Fruit fly (Drosophila melanogaster) whole organism: ENCODE measurements around the gene Kdm2.
A peak's percentile ranks its signal among the peaks of the same experiment; 100 is the strongest.

Experiments used
- CG8478 ChIP-seq: fragments of >200 bp; optimal IDR thresholded peaks from 2 replicates; lab custom pipeline; 2018; ENCODE audit warnings: inconsistent platforms
- Dll ChIP-seq: fragments of >200 bp; optimal IDR thresholded peaks from 2 replicates; lab custom pipeline; 2017
- EcR ChIP-seq, 2 experiments: fragments of >200 bp; optimal IDR thresholded peaks; 2 replicates each; lab custom pipeline; 2017; ENCODE audit warnings: missing biosample characterization in 2 of 2, missing genetic modification characterization in 2 of 2, missing genetic modification reagents in 2 of 2
- pan ChIP-seq: fragments of >200 bp; optimal IDR thresholded peaks from 2 replicates; lab custom pipeline; 2017
- psq ChIP-seq: fragments of >200 bp; optimal IDR thresholded peaks from 2 replicates; lab custom pipeline; 2017
- usp ChIP-seq: fragments of >200 bp; optimal IDR thresholded peaks from 2 replicates; lab custom pipeline; 2017; ENCODE audit warnings: missing biosample characterization, missing genetic modification characterization, mixed read lengths

Kdm2 gene

DNA sequence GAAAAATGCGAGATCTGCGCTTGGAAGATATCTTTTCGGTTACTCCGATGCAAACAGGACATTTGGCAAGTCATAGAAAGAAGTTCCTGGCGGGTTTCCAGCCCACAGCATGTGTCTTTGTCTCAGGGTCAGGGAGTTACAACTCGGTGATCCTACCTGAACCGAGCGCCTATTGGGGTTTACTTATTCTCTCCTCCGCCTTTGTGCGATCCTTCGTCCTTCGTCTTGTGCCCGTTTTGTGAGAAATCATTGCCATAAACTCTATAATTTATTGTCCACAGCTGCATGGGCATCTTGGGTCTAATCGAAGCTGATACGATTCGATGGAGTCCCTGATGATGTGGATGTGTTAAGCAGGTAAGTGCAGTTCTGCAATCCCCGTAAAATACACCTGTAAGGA lies 14.3 kb upstream of the Kdm2 start:
- TF ChIP-seq pan (lab: Kevin White, UChicago) (no peak), psq (no peak), CG8478 (lab: Kevin White, UChicago) (no peak), usp (GFP tag; lab: Kevin White, UChicago) (no peak), Dll (no peak), EcR (GFP tag; optimal IDR thresholded peaks at IDR 0.05; lab: Kevin White, UChicago) (no peak)

DNA sequence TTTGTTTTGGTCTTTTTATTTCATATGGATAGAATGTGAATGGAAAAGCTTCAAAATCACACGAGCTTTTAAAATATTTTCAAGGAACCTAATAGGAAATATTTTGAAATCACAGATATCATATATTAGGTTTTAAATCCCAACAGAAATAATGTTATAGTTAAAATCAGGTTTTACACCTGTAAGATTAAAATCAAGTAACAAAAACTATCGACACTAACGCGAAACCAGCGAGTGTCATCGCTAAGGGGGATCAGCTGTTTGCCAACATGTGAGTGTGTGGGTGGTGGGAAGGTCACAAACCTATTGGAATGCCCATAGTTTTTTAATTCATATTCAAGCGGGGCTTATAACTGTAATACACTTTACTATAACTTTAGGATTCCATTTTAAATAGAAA lies 13.6 kb upstream of the Kdm2 start, which contains the start of gene hyx:
TSS of gene hyx (plus strand) at position 109 of the 400 bp plus-strand sequence.
- TF ChIP-seq psq (no peak), Dll (no peak), usp (GFP tag; lab: Kevin White, UChicago) (no peak), CG8478 (lab: Kevin White, UChicago) (no peak), EcR (GFP tag; optimal IDR thresholded peaks at IDR 0.05; lab: Kevin White, UChicago) (no peak), pan (lab: Kevin White, UChicago) (no peak)

DNA sequence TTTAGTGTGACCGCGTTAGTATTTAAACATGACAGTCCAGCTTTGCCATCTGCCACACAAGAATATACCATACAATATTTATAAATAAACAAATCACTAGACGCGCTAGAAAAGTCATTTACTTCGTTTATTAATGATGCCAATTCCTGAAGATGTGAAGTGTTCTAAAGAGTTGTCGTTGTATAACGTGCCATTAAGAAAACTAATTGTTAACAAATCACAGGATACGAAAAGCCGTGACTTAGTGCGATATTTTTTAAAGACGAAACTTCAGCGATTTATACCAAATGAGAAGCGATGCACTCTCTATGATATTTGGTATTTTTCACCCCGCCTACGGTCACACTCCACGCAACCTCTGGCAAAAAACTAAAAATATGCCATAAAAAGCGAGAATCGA lies 12.8 kb upstream of the Kdm2 start, which contains the start of gene neur:
TSS of gene neur (minus strand) at position 24 of the 400 bp plus-strand sequence.
- no peak for TF ChIP-seq pan (lab: Kevin White, UChicago)
- TF ChIP-seq Dll = no peak
- no peak for TF ChIP-seq EcR (GFP tag; optimal IDR thresholded peaks at IDR 0.05; lab: Kevin White, UChicago)
- TF ChIP-seq CG8478 (lab: Kevin White, UChicago) = no peak
- no peak for TF ChIP-seq psq
- no peak for TF ChIP-seq usp (GFP tag; lab: Kevin White, UChicago)

DNA sequence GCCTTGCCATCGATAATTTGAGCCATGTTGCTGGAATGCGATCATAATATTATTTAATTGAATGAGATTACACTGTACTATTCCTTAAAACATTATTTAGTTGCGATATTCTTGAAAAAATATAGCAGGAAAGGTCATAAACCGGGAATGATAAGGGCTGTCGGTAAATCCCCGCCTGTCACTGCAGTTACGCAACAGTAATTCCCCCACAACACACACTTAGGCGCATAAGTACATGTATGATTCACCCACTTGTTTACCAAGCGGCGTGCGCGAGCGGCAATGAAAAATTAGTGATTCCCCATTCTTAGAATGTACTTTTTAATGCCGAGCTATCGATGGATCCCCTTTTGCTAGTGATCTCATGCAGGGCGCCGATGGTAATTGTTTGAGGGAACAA lies 8.7 kb upstream of the Kdm2 start:
- TF ChIP-seq usp (GFP tag; lab: Kevin White, UChicago) (no peak), pan (lab: Kevin White, UChicago) (no peak), psq (no peak), Dll (no peak), CG8478 (lab: Kevin White, UChicago) (no peak), EcR (GFP tag; optimal IDR thresholded peaks at IDR 0.05; lab: Kevin White, UChicago) (no peak)

DNA sequence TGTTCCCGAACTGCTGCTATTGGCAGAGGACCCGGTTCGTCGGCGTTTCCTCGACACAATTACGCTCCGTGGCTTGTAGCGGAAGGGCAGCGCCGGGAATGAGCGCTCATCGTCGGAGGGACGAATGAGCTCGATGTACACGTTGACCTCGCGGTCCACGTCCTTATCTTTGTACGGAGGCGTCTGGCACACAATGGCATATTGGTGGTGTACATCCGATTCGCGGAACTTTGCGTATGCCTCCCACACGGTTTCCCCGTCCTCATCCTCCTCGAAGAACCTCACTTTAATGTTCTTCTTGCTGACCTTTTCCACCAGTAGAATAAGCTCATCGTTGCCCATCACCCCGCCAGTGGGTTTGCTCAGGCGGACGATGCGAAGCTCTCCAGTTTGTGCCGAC lies 6.6 kb upstream of the Kdm2 start:
- TF ChIP-seq CG8478 (lab: Kevin White, UChicago) = no peak
- no peak for TF ChIP-seq pan (lab: Kevin White, UChicago)
- no peak for TF ChIP-seq usp (GFP tag; lab: Kevin White, UChicago)

DNA sequence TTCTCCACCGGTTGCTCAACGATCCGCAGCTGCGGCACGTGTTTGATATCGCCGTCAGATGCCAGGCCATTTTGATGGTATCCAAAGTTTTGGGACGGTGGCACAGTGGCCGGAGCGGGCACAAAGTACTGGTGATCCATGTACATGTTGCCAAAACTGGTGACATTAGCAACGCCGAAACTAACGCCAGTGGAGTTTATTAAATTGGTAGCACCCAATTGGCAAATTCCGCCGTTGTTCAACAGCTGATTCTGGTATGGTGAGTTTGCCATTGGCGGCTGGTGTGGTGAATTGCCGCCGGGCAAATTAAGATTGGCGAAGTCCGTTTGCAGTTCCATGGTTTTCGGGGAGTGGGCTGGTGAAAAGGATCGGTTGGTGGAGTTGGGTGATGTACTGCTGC lies 5.3 kb upstream of the Kdm2 start:
- TF ChIP-seq psq (no peak), pan (lab: Kevin White, UChicago) (no peak), usp (GFP tag; lab: Kevin White, UChicago) (no peak), Dll (no peak), CG8478 (lab: Kevin White, UChicago) (no peak), EcR (GFP tag; optimal IDR thresholded peaks at IDR 0.05; lab: Kevin White, UChicago) (no peak)

DNA sequence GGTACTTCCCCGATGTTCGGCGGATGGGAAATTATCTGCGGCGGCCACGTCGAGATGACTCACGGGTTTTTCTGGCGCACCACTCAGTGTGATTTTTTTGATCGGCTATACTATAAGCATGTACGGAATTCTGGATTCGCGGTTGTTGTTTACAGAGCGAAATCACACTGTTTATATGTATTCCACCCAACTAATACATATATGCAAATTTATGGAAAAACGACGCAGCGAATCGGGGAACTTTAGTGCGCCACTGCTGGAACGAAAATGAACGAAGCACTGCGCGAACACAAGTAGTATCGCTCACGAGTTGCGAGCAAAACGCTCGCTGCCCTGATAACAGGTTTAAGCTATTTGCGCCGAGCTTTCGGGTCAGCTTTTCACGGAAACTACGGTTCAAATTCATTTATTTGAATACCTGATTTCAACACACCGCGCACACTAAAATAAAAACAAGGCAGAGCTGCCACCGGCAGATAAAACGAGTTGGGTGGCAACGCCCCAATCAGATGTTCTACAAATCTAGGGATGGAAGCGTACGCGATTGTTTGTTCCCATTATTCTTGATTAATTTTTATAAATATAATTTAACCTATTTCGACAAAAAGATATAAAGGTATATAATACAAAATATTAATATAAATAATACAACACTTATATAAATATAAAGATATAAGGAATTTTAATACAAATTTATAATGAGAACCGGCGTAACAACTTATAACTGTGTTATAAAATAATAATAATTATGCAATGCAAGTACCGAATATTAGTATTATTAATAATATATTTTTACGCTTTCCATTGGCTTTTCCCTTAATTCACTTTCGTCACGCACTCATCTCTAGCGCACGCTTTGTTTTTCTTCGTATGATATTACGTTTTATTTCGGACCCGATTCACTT lies 4.5 kb upstream of the Kdm2 start, which contains the start of gene Rel:
TSS of gene Rel (minus strand) at position 417 of the 905 bp plus-strand sequence.
- TF ChIP-seq psq (no peak), EcR (GFP tag; optimal IDR thresholded peaks at IDR 0.05; lab: Kevin White, UChicago) (no peak), usp (GFP tag; lab: Kevin White, UChicago) (no peak), CG8478 (lab: Kevin White, UChicago) (no peak), Dll (no peak), pan (lab: Kevin White, UChicago) (no peak)

DNA sequence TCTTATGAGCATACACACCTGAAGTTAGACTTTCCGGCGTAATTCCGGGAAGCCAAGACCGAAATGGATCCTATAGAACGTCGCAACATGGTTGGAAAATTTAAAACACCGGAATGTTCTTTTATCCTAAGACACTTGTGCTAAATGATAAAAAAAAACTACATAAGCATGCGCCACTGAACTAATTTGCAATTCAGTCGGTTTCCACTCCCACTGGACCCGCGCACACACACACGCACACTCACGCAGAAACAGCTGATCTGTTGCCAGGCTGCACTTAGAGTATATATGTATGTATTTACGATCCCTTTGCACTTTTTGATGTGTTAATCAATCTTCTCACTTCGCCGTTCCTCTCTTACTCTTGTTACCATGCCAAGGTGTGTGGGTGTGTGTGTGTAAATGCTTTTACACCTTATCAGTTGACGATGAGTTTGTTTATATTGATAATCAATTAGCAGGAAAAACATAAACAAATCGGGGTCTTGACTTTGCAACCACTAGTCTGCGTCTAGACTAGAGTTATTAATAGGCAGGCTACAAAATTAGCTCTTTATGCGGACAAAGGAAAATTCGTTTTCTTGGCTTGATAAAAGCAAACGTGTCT lies 3.7 kb upstream of the Kdm2 start, which contains the start of gene Mst85C:
TSS of gene Mst85C (plus strand) at position 180 of the 607 bp plus-strand sequence.
- no peak for TF ChIP-seq CG8478 (lab: Kevin White, UChicago)
- TF ChIP-seq EcR (GFP tag; optimal IDR thresholded peaks at IDR 0.05; lab: Kevin White, UChicago) = no peak
- TF ChIP-seq Dll = no peak
- TF ChIP-seq psq = no peak
- TF ChIP-seq usp (GFP tag; lab: Kevin White, UChicago) = no peak
- no peak for TF ChIP-seq pan (lab: Kevin White, UChicago)

DNA sequence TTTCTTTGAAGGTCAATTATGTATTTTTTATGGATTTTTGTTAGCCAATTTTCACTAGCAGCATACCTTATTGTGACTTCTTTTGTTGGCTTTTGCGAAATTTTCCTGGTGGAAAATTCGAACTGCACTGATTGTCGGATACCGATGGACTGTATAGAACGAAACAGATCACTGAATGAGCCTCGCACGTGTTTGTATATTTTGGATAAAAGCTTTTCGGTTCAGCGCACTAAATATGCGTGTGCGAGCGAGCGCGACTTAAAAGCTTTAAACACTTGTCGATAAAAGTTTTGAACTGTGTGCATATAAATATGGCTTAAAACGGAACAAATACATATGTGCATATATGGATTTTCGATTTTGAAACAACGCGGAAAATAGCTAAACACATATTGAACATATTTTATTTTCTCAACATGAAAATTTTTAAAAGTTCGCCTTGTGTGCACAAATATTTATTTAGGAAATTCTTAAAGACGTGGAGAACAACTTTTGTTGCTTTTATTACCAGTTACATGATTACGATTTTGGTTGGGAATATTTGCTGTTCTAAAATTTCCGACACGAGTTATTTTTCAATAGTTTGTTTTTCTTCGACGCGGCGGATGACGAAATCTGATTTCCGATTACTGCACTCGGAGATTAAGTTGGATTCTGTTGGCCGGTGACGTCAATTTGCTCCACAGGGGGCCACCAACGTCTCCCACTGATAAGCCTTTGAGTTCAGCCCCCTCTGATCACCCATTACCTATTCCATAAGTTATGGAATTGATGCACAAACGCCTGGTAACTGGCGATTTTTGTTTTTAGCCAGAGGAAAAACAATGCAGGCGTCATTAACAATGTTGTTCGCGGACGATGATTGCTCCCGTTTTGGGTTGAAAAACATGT lies 3.0 kb upstream of the Kdm2 start:
- no peak for TF ChIP-seq pan (lab: Kevin White, UChicago)
- TF ChIP-seq CG8478 (lab: Kevin White, UChicago) = no peak
- no peak for TF ChIP-seq Dll
- TF ChIP-seq usp (GFP tag; lab: Kevin White, UChicago) = no peak
- TF ChIP-seq EcR (GFP tag; optimal IDR thresholded peaks at IDR 0.05; lab: Kevin White, UChicago) = no peak
- TF ChIP-seq psq = no peak

DNA sequence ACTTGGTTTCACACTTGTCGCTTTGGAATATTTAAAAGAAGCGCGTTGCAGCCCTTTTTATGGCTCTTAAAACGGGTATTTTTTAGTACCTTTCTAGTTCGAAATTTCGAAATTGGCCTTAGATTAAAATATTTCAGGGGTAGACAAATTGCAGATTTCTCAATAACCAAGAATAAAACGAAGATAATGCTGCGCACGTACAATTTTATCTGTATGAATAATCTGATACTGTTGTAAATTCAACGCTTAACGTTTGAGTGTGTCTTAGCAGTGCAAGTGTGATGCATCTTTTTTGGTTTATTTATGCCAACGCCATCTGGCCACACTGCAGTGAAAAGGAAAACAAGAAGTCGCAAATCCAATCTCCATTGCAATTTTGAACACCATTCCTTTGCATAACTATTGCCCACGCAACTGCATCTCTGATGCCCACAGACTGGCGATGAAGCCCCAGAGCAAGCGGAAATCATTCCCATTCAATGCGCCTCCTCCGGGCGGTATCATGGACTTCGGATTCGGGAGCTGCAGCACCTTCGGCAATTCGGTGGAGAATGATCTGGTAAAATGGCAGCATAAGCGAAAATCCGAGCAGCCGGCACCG lies 1.7 kb upstream of the Kdm2 start, which contains the start of gene Nmdmc:
TSS of gene Nmdmc (minus strand) at position 37 of the 601 bp plus-strand sequence.
- TF ChIP-seq Dll = no peak
- TF ChIP-seq psq = no peak
- TF ChIP-seq pan (lab: Kevin White, UChicago) = no peak

DNA sequence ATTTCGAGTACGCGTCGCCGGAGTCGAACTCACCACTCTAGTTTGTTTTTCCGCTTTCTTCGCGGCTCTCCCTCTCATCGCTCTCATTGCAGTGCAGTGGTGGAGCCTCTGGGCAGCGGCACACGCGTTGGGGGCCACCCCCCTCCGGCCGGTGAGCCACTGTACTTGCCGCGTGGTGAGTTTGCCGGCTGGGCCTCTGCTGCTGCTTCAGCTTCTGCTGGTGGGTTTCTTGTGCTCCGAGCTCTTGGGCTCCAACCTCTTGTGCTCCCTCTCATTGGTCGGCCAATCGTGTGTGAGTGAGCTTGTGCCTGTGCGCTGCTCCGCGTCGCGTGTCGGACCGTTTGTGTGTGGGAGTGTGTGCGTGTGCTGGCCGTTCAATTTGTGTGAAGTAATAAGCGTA lies 726 bp downstream of the Kdm2 start:
- TF ChIP-seq pan (lab: Kevin White, UChicago) (no peak), psq (no peak), CG8478 (lab: Kevin White, UChicago) (no peak), Dll (peak; percentile 93)
